Fruit fly (Drosophila melanogaster) whole organism, embryonic: ENCODE measurements around the gene Trl.

Experiments used
- Blimp-1 ChIP-seq: fragments of 200-800 bp; sonication (Bioruptor generic); optimal IDR thresholded peaks from 3 replicates; lab custom pipeline; 2018; ENCODE audit warnings: missing biosample characterization, missing genetic modification characterization, mild to moderate bottlenecking, moderate library complexity, missing genetic modification reagents
- CG10462 ChIP-seq: fragments of 200-800 bp; sonication (Bioruptor generic); optimal IDR thresholded peaks from 2 replicates; lab custom pipeline; 2016; ENCODE audit warnings: missing biosample characterization, missing genetic modification characterization
- CG11456 ChIP-seq: fragments of 200-800 bp; sonication (Bioruptor generic); IDR thresholded peaks from 3 replicates; pipeline ENCODE4 v1.3.6; 2022; ENCODE audit warnings: missing biosample characterization, missing genetic modification characterization
- CG12071 ChIP-seq: fragments of 200-800 bp; sonication (Bioruptor generic); optimal IDR thresholded peaks from 3 replicates; lab custom pipeline; 2018; ENCODE audit warnings: missing biosample characterization, mild to moderate bottlenecking, missing genetic modification characterization
- CG13287 ChIP-seq: fragments of 200-800 bp; sonication (Bioruptor generic); IDR thresholded peaks from 2 replicates; pipeline ENCODE4 v1.3.6; 2022; ENCODE audit warnings: missing biosample characterization, missing genetic modification characterization; ENCODE audit not compliant: partially characterized antibody
- CG13296 ChIP-seq: fragments of 200-800 bp; sonication (Bioruptor generic); optimal IDR thresholded peaks from 3 replicates; lab custom pipeline; 2018; ENCODE audit warnings: missing biosample characterization, mild to moderate bottlenecking, missing genetic modification characterization
- CG14014 ChIP-seq: fragments of 200-800 bp; sonication (Bioruptor generic); IDR thresholded peaks from 2 replicates; pipeline ENCODE4 v1.3.6; 2022; ENCODE audit warnings: missing biosample characterization, missing genetic modification characterization
- CG14050 ChIP-seq: fragments of 200-800 bp; sonication (Bioruptor generic); IDR thresholded peaks from 3 replicates; pipeline ENCODE4 v1.3.6; 2022; ENCODE audit warnings: missing biosample characterization, missing genetic modification characterization
- CG15479 ChIP-seq: fragments of 200-800 bp; sonication (Bioruptor generic); optimal IDR thresholded peaks from 3 replicates; lab custom pipeline; 2019; ENCODE audit warnings: missing biosample characterization, mild to moderate bottlenecking, missing genetic modification characterization, moderate library complexity
- CG15696 ChIP-seq: fragments of 200-800 bp; sonication (Bioruptor generic); optimal IDR thresholded peaks from 2 replicates; lab custom pipeline; 2019; ENCODE audit warnings: missing biosample characterization, mild to moderate bottlenecking, missing genetic modification characterization, moderate library complexity
- CG17361 ChIP-seq: fragments of 200-800 bp; sonication (Bioruptor generic); IDR thresholded peaks from 3 replicates; pipeline ENCODE4 v1.3.6; 2022; ENCODE audit warnings: missing biosample characterization, missing genetic modification characterization
- CG18619 ChIP-seq: fragments of 200-800 bp; sonication (Bioruptor generic); optimal IDR thresholded peaks from 3 replicates; lab custom pipeline; 2017; ENCODE audit warnings: missing biosample characterization, mild to moderate bottlenecking, missing genetic modification characterization
- CG2875 ChIP-seq: fragments of 200-800 bp; sonication (Bioruptor generic); optimal IDR thresholded peaks from 2 replicates; lab custom pipeline; 2017; ENCODE audit warnings: missing biosample characterization, mild to moderate bottlenecking, missing genetic modification characterization, missing genetic modification reagents
- CG31365 ChIP-seq: fragments of 200-800 bp; sonication (Bioruptor generic); optimal IDR thresholded peaks from 2 replicates; lab custom pipeline; 2018; ENCODE audit warnings: missing biosample characterization, mild to moderate bottlenecking, missing genetic modification characterization
- CG34224 ChIP-seq: fragments of 200-800 bp; sonication (Bioruptor generic); IDR thresholded peaks from 3 replicates; pipeline ENCODE4 v1.3.6; 2022; ENCODE audit warnings: missing biosample characterization, missing genetic modification characterization; ENCODE audit not compliant: partially characterized antibody
- CG8924 ChIP-seq: fragments of 200-800 bp; optimal IDR thresholded peaks from 3 replicates; lab custom pipeline; 2019; ENCODE audit warnings: missing biosample characterization, mild to moderate bottlenecking, missing genetic modification characterization, moderate library complexity
- CHES-1-like ChIP-seq: fragments of 200-800 bp; sonication (Bioruptor generic); optimal IDR thresholded peaks from 2 replicates; lab custom pipeline; 2016; ENCODE audit warnings: missing biosample characterization, missing genetic modification characterization
- Dip3 ChIP-seq: fragments of 200-800 bp; sonication (Bioruptor generic); optimal IDR thresholded peaks from 3 replicates; lab custom pipeline; 2016; ENCODE audit warnings: missing biosample characterization, missing genetic modification characterization
- E2f1 ChIP-seq: fragments of 200-800 bp; sonication (Bioruptor generic); IDR thresholded peaks from 2 replicates; pipeline ENCODE4 v1.3.6; 2022; ENCODE audit warnings: missing biosample characterization, missing genetic modification characterization
- Gsc ChIP-seq: fragments of 200-800 bp; sonication (Bioruptor generic); IDR thresholded peaks from 2 replicates; pipeline ENCODE4 v1.3.6; 2022; ENCODE audit warnings: missing biosample characterization, missing genetic modification characterization
- HLH4C ChIP-seq: fragments of 200-800 bp; sonication (Bioruptor generic); IDR thresholded peaks from 3 replicates; pipeline ENCODE4 v1.3.6; 2022; ENCODE audit warnings: missing biosample characterization, missing genetic modification characterization; ENCODE audit not compliant: partially characterized antibody
- HLH54F ChIP-seq: fragments of 200-800 bp; sonication (Bioruptor generic); optimal IDR thresholded peaks from 3 replicates; lab custom pipeline; 2016; ENCODE audit warnings: missing biosample characterization, missing genetic modification characterization
- Kr ChIP-seq: fragments of 200-800 bp; sonication (Bioruptor generic); optimal IDR thresholded peaks from 2 replicates; lab custom pipeline; 2017; ENCODE audit warnings: missing biosample characterization, mild to moderate bottlenecking, missing genetic modification characterization
- Mrtf ChIP-seq: fragments of 200-800 bp; sonication (Bioruptor generic); IDR thresholded peaks from 3 replicates; pipeline ENCODE4 v1.3.6; 2022; ENCODE audit warnings: missing biosample characterization, missing genetic modification characterization
- NC2β ChIP-seq: fragments of 200-800 bp; sonication (Bioruptor generic); optimal IDR thresholded peaks from 2 replicates; lab custom pipeline; 2016; ENCODE audit warnings: missing biosample characterization, missing genetic modification characterization
- Usf ChIP-seq: fragments of 200-800 bp; sonication (Bioruptor generic); optimal IDR thresholded peaks from 2 replicates; lab custom pipeline; 2017; ENCODE audit warnings: missing genotype, missing biosample characterization, missing genetic modification characterization
- Xrp1 ChIP-seq: fragments of 200-800 bp; sonication (Bioruptor generic); IDR thresholded peaks from 2 replicates; pipeline ENCODE4 v1.3.6; 2022; ENCODE audit warnings: missing biosample characterization, missing genetic modification characterization
- al ChIP-seq: fragments of 200-800 bp; sonication (Bioruptor generic); IDR thresholded peaks from 2 replicates; pipeline ENCODE4 v1.3.6; 2022; ENCODE audit warnings: missing biosample characterization, missing genetic modification characterization
- az2 ChIP-seq: fragments of 200-800 bp; sonication (Bioruptor generic); optimal IDR thresholded peaks from 3 replicates; lab custom pipeline; 2016; ENCODE audit warnings: missing biosample characterization, missing genetic modification characterization
- bigmax ChIP-seq: fragments of 200-800 bp; sonication (Bioruptor generic); optimal IDR thresholded peaks from 2 replicates; lab custom pipeline; 2018; ENCODE audit warnings: missing biosample characterization, mild to moderate bottlenecking, missing genetic modification characterization
- br ChIP-seq: fragments of >200 bp; optimal IDR thresholded peaks from 2 replicates; lab custom pipeline; 2017
- cato ChIP-seq: fragments of 200-800 bp; sonication (Bioruptor generic); optimal IDR thresholded peaks from 2 replicates; lab custom pipeline; 2016; ENCODE audit warnings: missing biosample characterization, missing genetic modification characterization, borderline replicate concordance
- chif ChIP-seq, 2 experiments: fragments of 200-800 bp; sonication (Bioruptor generic); optimal IDR thresholded peaks; 3 replicates each; lab custom pipeline; 2016; ENCODE audit warnings: missing biosample characterization in 2 of 2, missing genetic modification characterization in 2 of 2
- corto ChIP-seq: fragments of 200-800 bp; sonication (Bioruptor generic); optimal IDR thresholded peaks from 2 replicates; lab custom pipeline; 2016; ENCODE audit warnings: missing biosample characterization, mild to moderate bottlenecking, missing genetic modification characterization, moderate library complexity
- croc ChIP-seq: fragments of 200-800 bp; sonication (Bioruptor generic); conservative IDR thresholded peaks from 3 replicates; pipeline ENCODE4 v1.3.6; 2022; ENCODE audit warnings: missing biosample characterization, missing genetic modification characterization
- cwo ChIP-seq: fragments of 200-800 bp; sonication (Bioruptor generic); optimal IDR thresholded peaks from 3 replicates; lab custom pipeline; 2017; ENCODE audit warnings: missing biosample characterization, missing genetic modification characterization, mild to moderate bottlenecking, moderate library complexity, missing genetic modification reagents
- ems ChIP-seq: fragments of 200-800 bp; sonication (Bioruptor generic); optimal IDR thresholded peaks from 3 replicates; lab custom pipeline; 2016; ENCODE audit warnings: missing biosample characterization, missing genetic modification characterization
- grau ChIP-seq: fragments of 200-800 bp; optimal IDR thresholded peaks from 3 replicates; lab custom pipeline; 2019; ENCODE audit warnings: missing biosample characterization, mild to moderate bottlenecking, missing genetic modification characterization, moderate library complexity
- hkb ChIP-seq, 2 experiments: fragments of 200-800 bp in 1 of 2; fragments of >200 bp in 1 of 2; sonication (Bioruptor generic) in 1 of 2; IDR thresholded peaks in 1 of 2; optimal IDR thresholded peaks in 1 of 2; 2 replicates each; pipeline versions ENCODE4 v1.3.6 to Lab custom; 2017 to 2022; ENCODE audit warnings: missing biosample characterization in 1 of 2, missing genetic modification characterization in 1 of 2
- lov ChIP-seq, 2 experiments: fragments of 200-800 bp in 1 of 2; fragments of >200 bp in 1 of 2; sonication (Bioruptor generic) in 1 of 2; IDR thresholded peaks in 1 of 2; optimal IDR thresholded peaks in 1 of 2; 2 replicates in 1 of 2; 3 replicates in 1 of 2; pipeline versions ENCODE4 v1.3.6 to Lab custom; 2017 to 2022; ENCODE audit warnings: missing biosample characterization in 1 of 2, missing genetic modification characterization in 1 of 2
- oc ChIP-seq: fragments of 200-800 bp; sonication (Bioruptor generic); optimal IDR thresholded peaks from 2 replicates; lab custom pipeline; 2018; ENCODE audit warnings: missing biosample characterization, mild to moderate bottlenecking, missing genetic modification characterization, moderate library complexity
- pan ChIP-seq, 4 experiments: fragments of >200 bp in 3 of 4; fragments of 200-800 bp in 1 of 4; sonication (Bioruptor generic) in 1 of 4; optimal IDR thresholded peaks in 3 of 4; IDR thresholded peaks in 1 of 4; 2 replicates each; pipeline versions ENCODE4 v1.3.6 to Lab custom; 2017 to 2022; ENCODE audit warnings: missing biosample characterization in 2 of 4, missing genetic modification characterization in 2 of 4, mixed read lengths in 1 of 4
- pzg ChIP-seq: fragments of 200-800 bp; sonication (Bioruptor generic); optimal IDR thresholded peaks from 3 replicates; lab custom pipeline; 2018; ENCODE audit warnings: missing biosample characterization, mild to moderate bottlenecking, missing genetic modification characterization, moderate library complexity
- sna ChIP-seq: fragments of 200-800 bp; sonication (Bioruptor generic); IDR thresholded peaks from 2 replicates; pipeline ENCODE4 v1.3.6; 2022; ENCODE audit warnings: missing biosample characterization, missing genetic modification characterization; ENCODE audit not compliant: partially characterized antibody
- unc-4 ChIP-seq: fragments of 200-800 bp; sonication (Bioruptor generic); IDR thresholded peaks from 2 replicates; pipeline ENCODE4 v1.3.6; 2022; ENCODE audit warnings: missing biosample characterization, missing genetic modification characterization; ENCODE audit not compliant: partially characterized antibody
- usp ChIP-seq: fragments of >200 bp; optimal IDR thresholded peaks from 2 replicates; lab custom pipeline; 2017; ENCODE audit warnings: missing biosample characterization, missing genetic modification characterization
- z ChIP-seq: fragments of 200-800 bp; sonication (Bioruptor generic); IDR thresholded peaks from 3 replicates; pipeline ENCODE4 v1.3.6; 2022; ENCODE audit warnings: missing biosample characterization, missing genetic modification characterization

Trl gene

dm6 chr3L:14801854-14802616 is 41.2 kb upstream of the Trl start, which contains the start of gene NHP2 (continued):
- TF ChIP-seq CG13287 (GFP tag; lab: Robert Waterston, UW) (peak; percentile 49; the same call in 1 of the 2 replicates), pzg (GFP tag; lab: Kevin White, UChicago) (peak; percentile 94), grau (tag; lab: Kevin White, UChicago) (peak; percentile 82), CG10462 (GFP tag; lab: Kevin White, UChicago) (peak; percentile 62), hkb (optimal IDR thresholded peaks at IDR 0.05; lab: Kevin White, UChicago) (no peak), hkb (GFP tag; IDR thresholded peaks at IDR 0.05; lab: Robert Waterston, UW) (peak; percentile 94), CG14050 (GFP tag; lab: Robert Waterston, UW) (peak; percentile 76), Dip3 (GFP tag; lab: Kevin White, UChicago) (peak; percentile 50), cato (GFP tag; lab: Kevin White, UChicago) (no peak), chif (GFP tag; optimal IDR thresholded peaks at IDR 0.05; lab: Kevin White, UChicago) (peak; percentile 48 to 69), Kr (no peak), CG17361 (GFP tag; lab: Robert Waterston, UW) (peak; percentile 80), ems (GFP tag; lab: Kevin White, UChicago) (peak; percentile 58), corto (peak; percentile 25), CG12071 (GFP tag; lab: Kevin White, UChicago) (no peak), br (lab: Kevin White, UChicago) (no peak), CG31365 (tag; lab: Kevin White, UChicago) (peak; percentile 36), bigmax (no peak), CG14014 (GFP tag; lab: Robert Waterston, UW) (peak; percentile 88), NC2β (GFP tag; lab: Kevin White, UChicago) (peak; percentile 42), CG15479 (GFP tag; lab: Kevin White, UChicago) (no peak), E2f1 (GFP tag; lab: Robert Waterston, UW) (peak; percentile 78), Xrp1 (GFP tag; lab: Robert Waterston, UW) (peak; percentile 88), CG34224 (GFP tag; lab: Robert Waterston, UW) (0 out of 3 replicates have a peak, but pooled peaks have one; percentile 24), z (peak; percentile 50; the same call in 1 of the 3 replicates), HLH4C (GFP tag; lab: Robert Waterston, UW) (no peak), unc-4 (GFP tag; lab: Robert Waterston, UW) (peak; percentile 34), CG15696 (peak; percentile 67), usp (no peak), Mrtf (GFP tag; lab: Robert Waterston, UW) (no peak; the same call in 2 of the 3 replicates), al (peak; percentile 63), CG18619 (GFP tag; lab: Kevin White, UChicago) (peak; percentile 85), CG11456 (GFP tag; lab: Robert Waterston, UW) (no peak; the same call in 1 of the 3 replicates), CG2875 (peak; percentile 67), Usf (peak; percentile 34), lov (optimal IDR thresholded peaks at IDR 0.05; lab: Kevin White, UChicago) (no peak), lov (GFP tag; IDR thresholded peaks at IDR 0.05; lab: Robert Waterston, UW) (peak; percentile 84), sna (no peak), az2 (GFP tag; lab: Kevin White, UChicago) (peak; percentile 81), CHES-1-like (GFP tag; lab: Kevin White, UChicago) (peak; percentile 21), Blimp-1 (GFP tag; lab: Kevin White, UChicago) (no peak), oc (no peak), CG13296 (GFP tag; lab: Kevin White, UChicago) (no peak), Gsc (GFP tag; lab: Robert Waterston, UW) (no peak), HLH54F (GFP tag; lab: Kevin White, UChicago) (peak; percentile 54), cwo (peak; percentile 86), croc (GFP tag; lab: Robert Waterston, UW) (no peak), pan (optimal IDR thresholded peaks at IDR 0.05; lab: Kevin White, UChicago) (no peak), pan (GFP tag; optimal IDR thresholded peaks at IDR 0.05 in 1 of 2, IDR thresholded peaks at IDR 0.05 in 1 of 2) (peak in 1 of 2 experiments; percentile 89), CG8924 (tag; lab: Kevin White, UChicago) (peak; percentile 83)
